Fruit fly (Drosophila melanogaster) whole organism, prepupa: ENCODE results near the gene Fit1.

ENCODE experiments used
- Blimp-1 ChIP-seq: fragments of 200-800 bp; sonication (Bioruptor generic); optimal IDR thresholded peaks from 3 replicates; lab custom pipeline; 2017; ENCODE audit warnings: missing biosample characterization, missing genetic modification characterization, mild to moderate bottlenecking, moderate library complexity, missing genetic modification reagents
- CG11902 ChIP-seq: fragments of 200-800 bp; sonication (Bioruptor generic); optimal IDR thresholded peaks from 3 replicates; lab custom pipeline; 2016; ENCODE audit warnings: missing biosample characterization, missing genetic modification characterization
- CG3919 ChIP-seq: fragments of 200-800 bp; sonication (Bioruptor generic); optimal IDR thresholded peaks from 3 replicates; lab custom pipeline; 2016; ENCODE audit warnings: missing biosample characterization, missing genetic modification characterization
- Gug ChIP-seq: fragments of 200-800 bp; sonication (Bioruptor generic); IDR thresholded peaks from 2 replicates; pipeline ENCODE4 v1.3.6; 2022; ENCODE audit warnings: missing biosample characterization, missing genetic modification characterization
- OdsH ChIP-seq: fragments of 200-800 bp; sonication (Bioruptor generic); optimal IDR thresholded peaks from 3 replicates; lab custom pipeline; 2016; ENCODE audit warnings: missing biosample characterization, missing genetic modification characterization
- Sox102F ChIP-seq: fragments of 200-800 bp; sonication (Bioruptor generic); optimal IDR thresholded peaks from 2 replicates; lab custom pipeline; 2016; ENCODE audit warnings: missing biosample characterization, mild to moderate bottlenecking, missing genetic modification characterization
- dac ChIP-seq: fragments of 200-800 bp; sonication (Bioruptor generic); optimal IDR thresholded peaks from 2 replicates; lab custom pipeline; 2017; ENCODE audit warnings: missing biosample characterization, mild to moderate bottlenecking, missing genetic modification characterization
- eg ChIP-seq: fragments of 200-800 bp; sonication (Bioruptor generic); IDR thresholded peaks from 3 replicates; pipeline ENCODE4 v1.3.6; 2022; ENCODE audit warnings: missing biosample characterization, missing genetic modification characterization
- lz ChIP-seq: fragments of 200-800 bp; sonication (Bioruptor generic); optimal IDR thresholded peaks from 3 replicates; lab custom pipeline; 2016; ENCODE audit warnings: missing biosample characterization, missing genetic modification characterization

dm6 chr3L:4148406-4148975 lies 45.1 kb downstream of the Fit1 start, which contains the start of gene CG1299:
- TF ChIP-seq Sox102F (no peak), eg (GFP tag; lab: Robert Waterston, UW) (no peak), lz (GFP tag; lab: Kevin White, UChicago) (no peak), Gug (GFP tag; lab: Robert Waterston, UW) (no peak), CG3919 (GFP tag; lab: Kevin White, UChicago) (no peak), OdsH (no peak), Blimp-1 (GFP tag; lab: Kevin White, UChicago) (no peak), dac (GFP tag; lab: Kevin White, UChicago) (no peak), CG11902 (GFP tag; lab: Kevin White, UChicago) (no peak)
